Fruit fly (Drosophila melanogaster): Measurements from ENCODE around the gene CG1677.

Gene CG1677

DNA sequence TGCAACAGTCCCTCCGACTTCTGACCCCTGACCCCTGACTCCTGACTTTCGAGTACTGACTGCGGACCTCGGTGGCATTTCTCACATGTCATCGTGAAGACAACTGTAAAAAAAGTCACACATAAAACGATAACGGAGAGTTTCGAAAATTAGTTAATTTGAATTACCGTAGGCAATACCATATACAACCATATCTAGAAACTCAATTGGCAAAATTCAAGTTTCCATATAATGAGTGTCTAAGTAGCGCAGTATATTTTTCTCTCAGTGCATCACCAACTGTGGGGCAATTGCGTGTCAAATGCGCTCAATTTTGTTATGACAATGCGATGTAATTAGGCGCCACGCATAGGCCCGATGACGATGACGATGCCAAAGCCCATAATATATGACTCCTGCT lies 9.4 kb upstream of the CG1677 start (continued):
- TF ChIP-seq Nf-YB (GFP tag; optimal IDR thresholded peaks at IDR 0.05): no peak
- TF ChIP-seq dmrt99B (tag; optimal IDR thresholded peaks at IDR 0.05): peak; percentile 35
- TF ChIP-seq pan (optimal IDR thresholded peaks at IDR 0.05): no peak
- TF ChIP-seq pan (GFP tag; optimal IDR thresholded peaks at IDR 0.05 in 1 of 2, IDR thresholded peaks at IDR 0.05 in 1 of 2): no peak
- TF ChIP-seq fd102C (GFP tag; optimal IDR thresholded peaks at IDR 0.05): no peak
- TF ChIP-seq CG7963 (GFP tag; IDR thresholded peaks at IDR 0.05; ENCODE audit: partially characterized antibody): no peak
- no peak for TF ChIP-seq Sry-δ (GFP tag; optimal IDR thresholded peaks at IDR 0.05)
- TF ChIP-seq CG12219 (GFP tag; optimal IDR thresholded peaks at IDR 0.05): no peak
- peak; percentile 54; the same call in 1 of the 2 replicates for TF ChIP-seq Xrp1 (GFP tag; IDR thresholded peaks at IDR 0.05)
- TF ChIP-seq pho (GFP tag; optimal IDR thresholded peaks at IDR 0.05): no peak
- no peak for TF ChIP-seq Hr3 (GFP tag; optimal IDR thresholded peaks at IDR 0.05)
- TF ChIP-seq CG9932 (GFP tag; IDR thresholded peaks at IDR 0.05): 0 out of 2 replicates have a peak, but pooled peaks have one; percentile 17
- TF ChIP-seq CG13624 (GFP tag; optimal IDR thresholded peaks at IDR 0.05): no peak
- peak; percentile 12 for TF ChIP-seq Oli (tag; optimal IDR thresholded peaks at IDR 0.05)
- TF ChIP-seq Xbp1 (GFP tag; optimal IDR thresholded peaks at IDR 0.05): peak; percentile 12
- no peak for TF ChIP-seq hbn (GFP tag; IDR thresholded peaks at IDR 0.05; ENCODE audit: partially characterized antibody)
- peak; percentile 47 for TF ChIP-seq gem (tag; optimal IDR thresholded peaks at IDR 0.05)
- peak; percentile 37; the same call in 1 of the 2 replicates for TF ChIP-seq CG6689 (GFP tag; IDR thresholded peaks at IDR 0.05)
- no peak for TF ChIP-seq rib (GFP tag; IDR thresholded peaks at IDR 0.05)
- TF ChIP-seq repo (GFP tag; optimal IDR thresholded peaks at IDR 0.05): no peak
- peak; percentile 24; the same call in 1 of the 2 replicates for TF ChIP-seq CG31441 (GFP tag; IDR thresholded peaks at IDR 0.05)
- TF ChIP-seq ro (GFP tag; IDR thresholded peaks at IDR 0.05): no peak

DNA sequence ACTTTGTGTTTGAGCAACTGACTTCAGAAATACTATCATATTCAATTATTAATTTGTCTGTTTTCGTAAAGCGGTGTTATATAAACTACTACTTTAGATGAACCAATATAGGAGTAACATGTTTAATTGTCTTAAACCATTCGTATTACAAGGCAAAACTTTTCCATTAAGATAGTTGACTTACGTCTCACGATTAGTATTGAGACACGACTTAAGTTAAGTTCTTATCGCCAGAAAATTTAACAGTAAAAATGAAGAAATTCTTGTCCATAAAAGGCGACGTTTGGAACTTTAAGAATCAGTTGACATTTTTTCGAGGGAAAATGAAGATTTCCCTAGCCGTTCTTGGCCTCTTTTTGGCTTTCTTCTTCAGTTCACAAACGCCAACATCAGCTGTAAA lies 8.0 kb upstream of the CG1677 start, which contains the start of gene CG42705:
Gene CG42705, plus strand, starts transcription at position 301 of the 400 bp plus-strand sequence.
- TF ChIP-seq CG9797 (GFP tag; optimal IDR thresholded peaks at IDR 0.05): no peak
- TF ChIP-seq tio (GFP tag; optimal IDR thresholded peaks at IDR 0.05): no peak
- no peak for TF ChIP-seq CG6689 (GFP tag; IDR thresholded peaks at IDR 0.05)
- no peak for TF ChIP-seq Six4 (GFP tag; optimal IDR thresholded peaks at IDR 0.05)
- TF ChIP-seq schlank (tag; optimal IDR thresholded peaks at IDR 0.05): no peak
- no peak for TF ChIP-seq Sin3A (optimal IDR thresholded peaks at IDR 0.05)
- no peak for TF ChIP-seq gt (GFP tag; IDR thresholded peaks at IDR 0.05)
- no peak for TF ChIP-seq Oaz (GFP tag; IDR thresholded peaks at IDR 0.05)
- no peak for TF ChIP-seq CG17829 (tag; optimal IDR thresholded peaks at IDR 0.05)
- TF ChIP-seq ham (GFP tag; IDR thresholded peaks at IDR 0.05): no peak
- TF ChIP-seq Side (GFP tag; optimal IDR thresholded peaks at IDR 0.05): no peak
- no peak for TF ChIP-seq chif (GFP tag; optimal IDR thresholded peaks at IDR 0.05)
- TF ChIP-seq CG4617 (GFP tag; optimal IDR thresholded peaks at IDR 0.05; ENCODE audit: borderline replicate concordance): no peak
- TF ChIP-seq hbn (GFP tag; IDR thresholded peaks at IDR 0.05; ENCODE audit: partially characterized antibody): no peak
- TF ChIP-seq Hmr (GFP tag; optimal IDR thresholded peaks at IDR 0.05): no peak
- TF ChIP-seq CG13287 (GFP tag; IDR thresholded peaks at IDR 0.05; ENCODE audit: partially characterized antibody): no peak
- no peak for TF ChIP-seq CG3726 (GFP tag; IDR thresholded peaks at IDR 0.05)
- TF ChIP-seq trh (GFP tag; optimal IDR thresholded peaks at IDR 0.05): no peak

DNA sequence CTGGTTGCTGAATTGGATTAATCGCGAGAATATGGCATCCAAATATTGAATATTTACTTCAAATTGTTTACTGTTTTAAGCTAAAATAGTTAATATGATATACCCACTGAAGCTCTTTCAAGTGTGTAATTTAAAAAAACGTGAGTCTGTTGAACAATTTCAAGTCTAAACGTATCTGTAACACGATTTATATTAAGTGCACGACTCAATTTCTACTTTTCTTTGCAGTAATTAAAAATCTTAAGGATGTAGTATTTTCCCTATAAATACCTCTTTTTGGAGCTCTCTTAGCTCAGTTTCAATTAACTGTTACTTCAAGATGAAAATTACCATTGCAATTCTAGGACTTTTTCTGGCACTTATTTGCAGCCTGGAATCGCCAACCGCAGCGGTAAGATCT lies 6.8 kb upstream of the CG1677 start, which contains the start of gene CG42704:
Gene CG42704, plus strand, starts transcription at position 301 of the 400 bp plus-strand sequence.
- TF ChIP-seq CG7963 (GFP tag; IDR thresholded peaks at IDR 0.05; ENCODE audit: partially characterized antibody): no peak
- no peak for TF ChIP-seq fd96Cb (tag; optimal IDR thresholded peaks at IDR 0.05)
- TF ChIP-seq CG11085 (GFP tag; IDR thresholded peaks at IDR 0.05): no peak
- no peak for TF ChIP-seq Ptx1 (GFP tag; IDR thresholded peaks at IDR 0.05)
- no peak for TF ChIP-seq lilli (GFP tag; optimal IDR thresholded peaks at IDR 0.05)
- no peak for TF ChIP-seq bbx (GFP tag; IDR thresholded peaks at IDR 0.05; ENCODE audit: partially characterized antibody)
- TF ChIP-seq CG3847 (GFP tag; IDR thresholded peaks at IDR 0.05): no peak
- TF ChIP-seq CG15011 (GFP tag; optimal IDR thresholded peaks at IDR 0.05): no peak
- no peak for TF ChIP-seq wek (GFP tag; optimal IDR thresholded peaks at IDR 0.05)

All from whole organism, embryonic.